Worm (Caenorhabditis elegans) whole organism, L4 larva: Measurements from ENCODE around the gene ntl-9.

Experiments used
- Y48G9A.11 ChIP-seq: fragments of 200-800 bp; sonication (Bioruptor generic); IDR thresholded peaks from 2 replicates; pipeline ENCODE4 v1.3.6; 2022; ENCODE audit warnings: missing genetic modification reagents, missing genetic modification characterization, missing compliant biosample characterization
- aha-1 ChIP-seq: fragments of 150-350 bp; peaks from one replicate; lab custom pipeline; 2014; ENCODE audit warnings: missing biosample characterization, missing genetic modification characterization
- attf-4 ChIP-seq: sonication (generic microtip); optimal IDR thresholded peaks from 3 replicates; lab custom pipeline; 2017; ENCODE audit warnings: missing biosample characterization, missing genetic modification characterization
- dpl-1 ChIP-seq: fragments of 150-350 bp; optimal IDR thresholded peaks from 2 replicates; lab custom pipeline; 2014; ENCODE audit warnings: missing biosample characterization, missing genetic modification reagents, missing genetic modification characterization
- fkh-10 ChIP-seq: fragments of 150-350 bp; optimal IDR thresholded peaks from 2 replicates; lab custom pipeline; 2014; ENCODE audit warnings: missing biosample characterization, missing genetic modification reagents, missing genetic modification characterization
- gei-8 ChIP-seq: fragments of 200-800 bp; sonication (Bioruptor generic); optimal IDR thresholded peaks from 2 replicates; lab custom pipeline; 2018; ENCODE audit warnings: mild to moderate bottlenecking, missing genetic modification characterization, missing compliant biosample characterization
- lin-13 ChIP-seq: fragments of 150-350 bp; optimal IDR thresholded peaks from 2 replicates; lab custom pipeline; 2014; ENCODE audit warnings: missing biosample characterization, missing genetic modification reagents, missing genetic modification characterization
- lin-38 ChIP-seq: fragments of 200-800 bp; sonication (Bioruptor generic); IDR thresholded peaks from 2 replicates; pipeline ENCODE4 v1.3.6; 2022; ENCODE audit warnings: missing genetic modification reagents, missing genetic modification characterization, missing compliant biosample characterization
- unc-39 ChIP-seq: sonication (generic microtip); optimal IDR thresholded peaks from 2 replicates; lab custom pipeline; 2017; ENCODE audit warnings: missing biosample characterization, missing genetic modification characterization
- unc-62 ChIP-seq, 3 experiments: fragments of 150-350 bp in 1 of 3; sonication (generic microtip); optimal IDR thresholded peaks in 2 of 3; peaks in 1 of 3; 1 replicate in 1 of 3; 2 replicates in 2 of 3; lab custom pipeline; 2014 to 2017; ENCODE audit warnings: missing biosample characterization in 3 of 3, missing genetic modification characterization in 3 of 3, missing genetic modification reagents in 3 of 3, missing genotype in 1 of 3

ce11 chrIII:4986790-4987259 lies 42.5 kb downstream of the ntl-9 start, which contains the start of the genes C27F2.10 and wdr-60:
- TF ChIP-seq unc-39 = no peak
- no peak for TF ChIP-seq lin-38 (GFP tag; lab: Robert Waterston, UW)
- no peak for TF ChIP-seq unc-62 (GFP tag; optimal IDR thresholded peaks at IDR 0.05 in 1 of 2; lab: Kevin White, UChicago)
- no peak for TF ChIP-seq unc-62 (tag; optimal IDR thresholded peaks at IDR 0.05; lab: Kevin White, UChicago)
- no peak for TF ChIP-seq aha-1
- no peak for TF ChIP-seq Y48G9A.11 (GFP tag; lab: Robert Waterston, UW)
- TF ChIP-seq lin-13 (GFP tag; lab: Kevin White, UChicago) = no peak
- peak; percentile 82 for TF ChIP-seq dpl-1 (GFP tag; lab: Kevin White, UChicago)
- TF ChIP-seq gei-8 (GFP tag; lab: Kevin White, UChicago) = no peak
- TF ChIP-seq fkh-10 = no peak
- TF ChIP-seq attf-4 (tag; lab: Kevin White, UChicago) = no peak
